Worm (Caenorhabditis elegans): ENCODE measurements around the gene C55A6.4.

- TF ChIP-seq pag-3 (tag; optimal IDR thresholded peaks at IDR 0.05; ENCODE audit: borderline replicate concordance): no peak
- TF ChIP-seq fkh-10 (GFP tag; optimal IDR thresholded peaks at IDR 0.05): no peak
- TF ChIP-seq rnt-1 (tag; optimal IDR thresholded peaks at IDR 0.05): no peak
These were observed 38.3 kb downstream of the C55A6.4 start, which contains the start of gene T11F9.22 for ce11 chrV:11479406-11479805.
